Worm (Caenorhabditis elegans) whole organism, L1 larva: ENCODE measurements around the gene F53F4.11.

Experiments
- aha-1 ChIP-seq: fragments of 150-350 bp; optimal IDR thresholded peaks from 2 replicates; lab custom pipeline; 2014; ENCODE audit warnings: missing biosample characterization, missing genetic modification characterization
- ama-1 ChIP-seq: fragments of 150-350 bp; optimal IDR thresholded peaks from 2 replicates; lab custom pipeline; 2014
- sptf-1 ChIP-seq: fragments of 150-350 bp; optimal IDR thresholded peaks from 2 replicates; lab custom pipeline; 2014; ENCODE audit warnings: missing biosample characterization, missing genetic modification characterization
- zag-1 ChIP-seq: fragments of 150-350 bp; optimal IDR thresholded peaks from 2 replicates; lab custom pipeline; 2014; ENCODE audit warnings: missing biosample characterization, missing genetic modification characterization

DNA sequence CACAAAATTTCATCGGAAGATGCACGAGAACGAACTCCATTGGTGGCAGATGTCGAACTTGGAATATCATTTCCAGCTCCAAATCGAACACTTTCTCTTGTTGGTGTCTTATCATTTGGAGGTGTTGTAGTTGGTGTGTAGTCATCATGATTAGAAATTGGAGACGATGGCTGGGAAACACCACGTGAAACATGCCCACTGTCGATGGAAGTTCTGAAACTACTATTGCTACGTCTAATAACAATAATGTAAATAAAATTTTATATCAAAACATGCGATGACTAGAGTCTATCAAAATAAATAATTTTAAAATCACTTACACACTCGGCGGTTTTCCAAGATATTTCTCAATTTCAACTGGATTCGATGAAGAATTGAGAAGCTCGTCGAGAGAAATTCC, 28.0 kb upstream of the F53F4.11 start:
- TF ChIP-seq zag-1 (no peak), ama-1 (lab: Kevin White, UChicago) (no peak), aha-1 (tag; lab: Kevin White, UChicago) (no peak), sptf-1 (tag; lab: Kevin White, UChicago) (no peak)
